Worm (Caenorhabditis elegans): Measurements from ENCODE around the gene Y42A5A.1.

Gene Y42A5A.1

ce11 chrV:11060239-11060984, 27.3 kb upstream of the Y42A5A.1 start, which contains the start of gene T04C12.11:
Gene T04C12.11 (minus strand): TSS chrV:11060289.
- no peak for TF ChIP-seq Y95B8A.8 (GFP tag; IDR thresholded peaks at IDR 0.05)
- no peak for TF ChIP-seq snpc-4 (GFP tag; optimal IDR thresholded peaks at IDR 0.05)
- TF ChIP-seq snpc-4 (tag; optimal IDR thresholded peaks at IDR 0.05): no peak
- TF ChIP-seq mcd-1 (GFP tag; IDR thresholded peaks at IDR 0.05): no peak
- no peak for TF ChIP-seq bed-1 (GFP tag; IDR thresholded peaks at IDR 0.05)
- TF ChIP-seq let-607 (tag; optimal IDR thresholded peaks at IDR 0.05): no peak
- no peak for TF ChIP-seq hlh-12 (tag; optimal IDR thresholded peaks at IDR 0.05)
- no peak for TF ChIP-seq repo-1 (tag; optimal IDR thresholded peaks at IDR 0.05)
- TF ChIP-seq attf-6 (GFP tag; IDR thresholded peaks at IDR 0.05): no peak
- TF ChIP-seq K11D2.4 (GFP tag; IDR thresholded peaks at IDR 0.05): no peak
- TF ChIP-seq attf-3 (GFP tag; conservative IDR thresholded peaks at IDR 0.05): no peak
- TF ChIP-seq egl-18 (GFP tag; IDR thresholded peaks at IDR 0.05): no peak
- TF ChIP-seq F49E8.2 (tag; optimal IDR thresholded peaks at IDR 0.05; ENCODE audit: insufficient read depth): no peak
- TF ChIP-seq zim-3 (tag; optimal IDR thresholded peaks at IDR 0.05): no peak
- TF ChIP-seq B0035.1 (tag; optimal IDR thresholded peaks at IDR 0.05): no peak
- no peak for TF ChIP-seq Y56A3A.18 (GFP tag; IDR thresholded peaks at IDR 0.05)

- TF ChIP-seq egl-44 (GFP tag; IDR thresholded peaks at IDR 0.05) (no peak), hlh-12 (tag; optimal IDR thresholded peaks at IDR 0.05) (no peak), D2030.7 (GFP tag; IDR thresholded peaks at IDR 0.05) (no peak), ztf-3 (GFP tag; optimal IDR thresholded peaks at IDR 0.05) (no peak), bed-1 (GFP tag; IDR thresholded peaks at IDR 0.05) (no peak), ZK185.1 (tag; optimal IDR thresholded peaks at IDR 0.05; ENCODE audit: poor library complexity, severe bottlenecking) (no peak), dpff-1 (tag; optimal IDR thresholded peaks at IDR 0.05) (no peak), let-526 (GFP tag; IDR thresholded peaks at IDR 0.05) (no peak), tlf-1 (GFP tag; optimal IDR thresholded peaks at IDR 0.05) (no peak), snpc-4 (GFP tag; optimal IDR thresholded peaks at IDR 0.05) (no peak), snpc-4 (tag; optimal IDR thresholded peaks at IDR 0.05) (no peak), die-1 (tag; optimal IDR thresholded peaks at IDR 0.05) (no peak), lin-26 (GFP tag; IDR thresholded peaks at IDR 0.05) (no peak), F57C9.4 (tag; optimal IDR thresholded peaks at IDR 0.05) (no peak)
These were observed 25.9 kb upstream of the Y42A5A.1 start for ce11 chrV:11061887-11062286.

ce11 chrV:11063115-11063514, 24.6 kb upstream of the Y42A5A.1 start, which contains the start of gene T04C12.9:
Gene T04C12.9 (minus strand): TSS chrV:11063215.
- TF ChIP-seq dpff-1 (tag; optimal IDR thresholded peaks at IDR 0.05): no peak
- no peak for TF ChIP-seq F49E8.2 (tag; optimal IDR thresholded peaks at IDR 0.05; ENCODE audit: insufficient read depth)
- TF ChIP-seq hsf-1 (GFP tag; IDR thresholded peaks at IDR 0.05): no peak
- TF ChIP-seq F37B4.10 (GFP tag; IDR thresholded peaks at IDR 0.05): no peak
- TF ChIP-seq ztf-22 (GFP tag; optimal IDR thresholded peaks at IDR 0.05): no peak
- no peak for TF ChIP-seq ZK185.1 (tag; optimal IDR thresholded peaks at IDR 0.05; ENCODE audit: poor library complexity, severe bottlenecking)
- TF ChIP-seq egrh-3 (GFP tag; IDR thresholded peaks at IDR 0.05): no peak
- TF ChIP-seq F57C9.4 (tag; optimal IDR thresholded peaks at IDR 0.05): no peak
- TF ChIP-seq unc-62 (GFP tag; optimal IDR thresholded peaks at IDR 0.05): no peak
- no peak for TF ChIP-seq aptf-3 (GFP tag; IDR thresholded peaks at IDR 0.05)
- no peak for TF ChIP-seq ceh-58 (GFP tag; IDR thresholded peaks at IDR 0.05)
- TF ChIP-seq dpl-1 (GFP tag; optimal IDR thresholded peaks at IDR 0.05): no peak
- TF ChIP-seq madf-3 (GFP tag; IDR thresholded peaks at IDR 0.05): no peak

Data from whole organism, young adult.